Worm (Caenorhabditis elegans) whole organism, L3 larva: ENCODE measurements around the gene C17A2.2.

Experiments used
- R02D3.7 ChIP-seq: fragments of 150-350 bp; optimal IDR thresholded peaks from 2 replicates; lab custom pipeline; 2014; ENCODE audit warnings: missing biosample characterization, missing genetic modification characterization
- ZK546.5 ChIP-seq: sonication (generic microtip); optimal IDR thresholded peaks from 2 replicates; lab custom pipeline; 2017; ENCODE audit warnings: missing biosample characterization, missing genetic modification characterization
- aly-2 ChIP-seq: fragments of 150-350 bp; optimal IDR thresholded peaks from 2 replicates; lab custom pipeline; 2014; ENCODE audit warnings: missing biosample characterization, missing genetic modification characterization
- ama-1 ChIP-seq: fragments of 150-350 bp; optimal IDR thresholded peaks from 2 replicates; lab custom pipeline; 2018
- ceh-16 ChIP-seq: sonication (generic microtip); optimal IDR thresholded peaks from 2 replicates; lab custom pipeline; 2017; ENCODE audit warnings: missing biosample characterization, missing genetic modification characterization
- ceh-28 ChIP-seq: fragments of 150-350 bp; optimal IDR thresholded peaks from 2 replicates; lab custom pipeline; 2014; ENCODE audit warnings: missing biosample characterization, missing genetic modification reagents, missing genetic modification characterization
- ceh-82 ChIP-seq: fragments of 150-350 bp; optimal IDR thresholded peaks from 2 replicates; lab custom pipeline; 2014; ENCODE audit warnings: missing biosample characterization, missing genetic modification characterization
- ceh-9 ChIP-seq: sonication (generic microtip); optimal IDR thresholded peaks from 2 replicates; lab custom pipeline; 2018; ENCODE audit warnings: missing biosample characterization, missing genetic modification characterization
- egl-27 ChIP-seq: sonication (generic microtip); optimal IDR thresholded peaks from 4 replicates; lab custom pipeline; 2017; ENCODE audit warnings: missing biosample characterization, missing genetic modification reagents, missing genetic modification characterization
- elt-1 ChIP-seq: fragments of 150-350 bp; optimal IDR thresholded peaks from 2 replicates; lab custom pipeline; 2014; ENCODE audit warnings: missing biosample characterization, missing genetic modification characterization
- elt-2 ChIP-seq: sonication (generic microtip); optimal IDR thresholded peaks from 2 replicates; lab custom pipeline; 2016; ENCODE audit warnings: missing genetic modification reagents, mild to moderate bottlenecking, missing genetic modification characterization, missing compliant biosample characterization
- elt-3 ChIP-seq, 3 experiments: fragments of 150-350 bp in 1 of 3; sonication (generic microtip) in 2 of 3; optimal IDR thresholded peaks; 2 replicates in 2 of 3; 4 replicates in 1 of 3; lab custom pipeline; 2014 to 2017; ENCODE audit warnings: missing biosample characterization in 3 of 3, missing genetic modification characterization in 3 of 3
- eor-1 ChIP-seq, 2 experiments: fragments of 150-350 bp; optimal IDR thresholded peaks; 2 replicates each; lab custom pipeline; 2014 to 2018; ENCODE audit warnings: missing biosample characterization in 2 of 2, missing genetic modification characterization in 2 of 2
- fkh-10 ChIP-seq: sonication (generic microtip); optimal IDR thresholded peaks from 2 replicates; lab custom pipeline; 2017; ENCODE audit warnings: missing biosample characterization, missing genetic modification reagents, missing genetic modification characterization
- fkh-2 ChIP-seq: fragments of 150-350 bp; optimal IDR thresholded peaks from 2 replicates; lab custom pipeline; 2014; ENCODE audit warnings: missing biosample characterization, missing genetic modification reagents, missing genetic modification characterization
- fos-1 ChIP-seq: fragments of 150-350 bp; optimal IDR thresholded peaks from 2 replicates; lab custom pipeline; 2014; ENCODE audit warnings: missing biosample characterization, missing genetic modification characterization
- hmg-11 ChIP-seq: sonication (generic microtip); optimal IDR thresholded peaks from 2 replicates; lab custom pipeline; 2016; ENCODE audit warnings: missing genetic modification characterization, missing compliant biosample characterization
- jun-1 ChIP-seq: fragments of 150-350 bp; optimal IDR thresholded peaks from 2 replicates; lab custom pipeline; 2014; ENCODE audit warnings: missing biosample characterization, missing genetic modification reagents, missing genetic modification characterization
- lin-15B ChIP-seq: fragments of 150-350 bp; optimal IDR thresholded peaks from 2 replicates; lab custom pipeline; 2014; ENCODE audit warnings: missing biosample characterization, missing genetic modification characterization
- lin-39 ChIP-seq: fragments of 150-350 bp; optimal IDR thresholded peaks from 2 replicates; lab custom pipeline; 2018; ENCODE audit warnings: missing biosample characterization, missing genetic modification reagents, missing genetic modification characterization
- lsy-12 ChIP-seq: sonication (generic microtip); optimal IDR thresholded peaks from 2 replicates; lab custom pipeline; 2016; ENCODE audit warnings: mild to moderate bottlenecking, missing genetic modification characterization, missing compliant biosample characterization
- mdl-1 ChIP-seq: fragments of 150-350 bp; optimal IDR thresholded peaks from 2 replicates; lab custom pipeline; 2014; ENCODE audit warnings: missing biosample characterization, missing genetic modification characterization
- mml-1 ChIP-seq: fragments of 150-350 bp; sonication (generic microtip); optimal IDR thresholded peaks from 3 replicates; lab custom pipeline; 2014; ENCODE audit warnings: missing biosample characterization, missing genetic modification characterization
- nfya-1 ChIP-seq: sonication (generic microtip); optimal IDR thresholded peaks from 2 replicates; lab custom pipeline; 2017; ENCODE audit warnings: missing genetic modification characterization, mild to moderate bottlenecking, missing compliant biosample characterization, antibody characterized with exemption, moderate library complexity; ENCODE audit not compliant: insufficient read depth
- nhr-12 ChIP-seq: fragments of 150-350 bp; optimal IDR thresholded peaks from 2 replicates; lab custom pipeline; 2014; ENCODE audit warnings: missing biosample characterization, missing genetic modification characterization
- nhr-23 ChIP-seq: fragments of 150-350 bp; optimal IDR thresholded peaks from 2 replicates; lab custom pipeline; 2014; ENCODE audit warnings: missing biosample characterization, missing genetic modification reagents, missing genetic modification characterization
- nhr-237 ChIP-seq: fragments of 150-350 bp; optimal IDR thresholded peaks from 2 replicates; lab custom pipeline; 2014; ENCODE audit warnings: missing biosample characterization, missing genetic modification characterization
- nhr-25 ChIP-seq: sonication (generic microtip); optimal IDR thresholded peaks from 2 replicates; lab custom pipeline; 2017; ENCODE audit warnings: missing biosample characterization, missing genetic modification characterization
- nhr-43 ChIP-seq: sonication (generic microtip); optimal IDR thresholded peaks from 2 replicates; lab custom pipeline; 2016; ENCODE audit warnings: mild to moderate bottlenecking, missing genetic modification characterization, missing compliant biosample characterization; ENCODE audit not compliant: poor library complexity, severe bottlenecking
- nhr-67 ChIP-seq: fragments of 150-350 bp; optimal IDR thresholded peaks from 2 replicates; lab custom pipeline; 2014; ENCODE audit warnings: missing biosample characterization, missing genetic modification characterization
- nhr-76 ChIP-seq: fragments of 150-350 bp; sonication (generic microtip); optimal IDR thresholded peaks from 5 replicates; lab custom pipeline; 2014; ENCODE audit warnings: missing biosample characterization, missing genetic modification characterization
- nhr-77 ChIP-seq: fragments of 150-350 bp; optimal IDR thresholded peaks from 2 replicates; lab custom pipeline; 2014; ENCODE audit warnings: missing biosample characterization, missing genetic modification characterization
- pha-4 ChIP-seq: fragments of 150-350 bp; optimal IDR thresholded peaks from 2 replicates; lab custom pipeline; 2014; ENCODE audit warnings: missing biosample characterization, missing genetic modification reagents, missing genetic modification characterization
- pqm-1 ChIP-seq: fragments of 150-350 bp; optimal IDR thresholded peaks from 2 replicates; lab custom pipeline; 2017; ENCODE audit warnings: missing biosample characterization, missing genetic modification characterization, inconsistent platforms
- sea-2 ChIP-seq: fragments of 150-350 bp; sonication (generic microtip); optimal IDR thresholded peaks from 4 replicates; lab custom pipeline; 2014; ENCODE audit warnings: missing biosample characterization, missing genetic modification reagents, missing genetic modification characterization
- snpc-4 ChIP-seq: fragments of 150-350 bp; optimal IDR thresholded peaks from 2 replicates; lab custom pipeline; 2014; ENCODE audit warnings: missing biosample characterization, missing genetic modification characterization
- tbx-2 ChIP-seq: sonication (generic microtip); optimal IDR thresholded peaks from 2 replicates; lab custom pipeline; 2016; ENCODE audit warnings: mild to moderate bottlenecking, missing genetic modification characterization, missing compliant biosample characterization
- unc-39 ChIP-seq: sonication (generic microtip); optimal IDR thresholded peaks from 4 replicates; lab custom pipeline; 2017; ENCODE audit warnings: missing biosample characterization, missing genetic modification characterization
- zag-1 ChIP-seq: fragments of 150-350 bp; optimal IDR thresholded peaks from 2 replicates; lab custom pipeline; 2014; ENCODE audit warnings: missing biosample characterization, missing genetic modification characterization
- ztf-4 ChIP-seq: fragments of 150-350 bp; optimal IDR thresholded peaks from 2 replicates; lab custom pipeline; 2014; ENCODE audit warnings: missing biosample characterization, missing genetic modification characterization

Gene C17A2.2

ce11 chrII:3864652-3865051 is 18.5 kb downstream of the C17A2.2 start, which contains the start of gene nhr-261:
TSS of gene nhr-261 (minus strand) at chrII:3864752.
- TF ChIP-seq nhr-12 (tag; lab: Kevin White, UChicago) = no peak
- no peak for TF ChIP-seq nhr-237
- TF ChIP-seq zag-1 (tag; lab: Kevin White, UChicago) = no peak
- TF ChIP-seq R02D3.7 = no peak
- TF ChIP-seq lin-39 (tag; lab: Kevin White, UChicago) = no peak
- no peak for TF ChIP-seq fkh-10
- no peak for TF ChIP-seq nhr-23 (tag; lab: Kevin White, UChicago)
- no peak for TF ChIP-seq pqm-1 (tag; lab: Kevin White, UChicago)
- TF ChIP-seq snpc-4 = no peak
- TF ChIP-seq sea-2 (GFP tag; lab: Kevin White, UChicago) = no peak
- TF ChIP-seq fos-1 = no peak
- TF ChIP-seq nhr-76 = no peak
- TF ChIP-seq nhr-77 (tag; lab: Kevin White, UChicago) = no peak
- TF ChIP-seq mml-1 (tag; lab: Kevin White, UChicago) = no peak
- no peak for TF ChIP-seq ZK546.5
- TF ChIP-seq unc-39 = no peak
- no peak for TF ChIP-seq elt-2 (tag; lab: Kevin White, UChicago)
- TF ChIP-seq tbx-2 (tag; lab: Kevin White, UChicago) = no peak
- no peak for TF ChIP-seq ceh-9 (tag; lab: Kevin White, UChicago)
- no peak for TF ChIP-seq lsy-12 (tag; lab: Kevin White, UChicago)

DNA sequence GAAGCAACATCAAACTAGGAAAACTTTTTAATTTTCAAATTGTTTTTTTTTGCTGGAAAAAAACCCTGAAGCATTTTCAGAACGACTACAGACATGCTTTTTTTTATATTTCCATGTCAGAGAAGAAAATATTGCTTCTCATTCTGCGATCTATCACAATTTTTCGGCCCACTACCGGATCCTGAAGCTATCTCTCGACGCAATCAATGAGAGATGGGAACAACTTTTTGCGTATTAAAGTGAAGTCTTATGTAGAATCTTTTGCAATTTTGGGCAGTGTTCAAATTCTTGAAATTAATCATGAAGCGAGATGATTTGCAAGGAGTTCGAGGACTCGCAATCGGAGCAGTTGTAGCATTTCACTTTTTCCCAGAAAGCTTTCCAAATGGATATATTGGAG is 23.5 kb downstream of the C17A2.2 start, which contains the start of gene oac-10:
oac-10 (plus strand) TSS at position 301 of the 400 bp plus-strand sequence.
- TF ChIP-seq mdl-1 (tag; lab: Kevin White, UChicago) (no peak), nhr-43 (tag; lab: Kevin White, UChicago) (no peak), fkh-10 (no peak), egl-27 (tag; lab: Kevin White, UChicago) (no peak), elt-3 (tag; optimal IDR thresholded peaks at IDR 0.05; lab: Kevin White, UChicago) (no peak)

DNA sequence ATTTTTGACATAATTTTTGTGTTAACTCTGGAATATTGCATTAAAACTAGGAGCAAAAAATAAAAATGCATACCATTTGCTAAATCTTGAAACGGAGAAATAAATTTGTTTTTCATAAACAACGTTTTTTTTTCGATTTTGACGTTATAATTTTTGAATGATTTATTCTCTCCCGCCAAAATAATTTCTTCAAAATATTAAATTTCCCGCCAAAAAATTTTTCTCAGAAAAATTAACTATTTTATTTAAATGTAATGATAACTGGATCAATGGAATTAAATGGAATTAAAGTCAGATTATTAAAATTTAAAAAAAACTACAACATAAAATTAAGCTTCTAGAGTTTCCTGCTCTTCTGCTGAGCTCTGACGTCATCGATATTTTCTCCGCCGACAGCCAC is 31.0 kb downstream of the C17A2.2 start, which contains the start of gene nep-3:
nep-3 (minus strand) TSS at position 101 of the 400 bp plus-strand sequence.
- TF ChIP-seq mml-1 (tag; lab: Kevin White, UChicago) = no peak
- no peak for TF ChIP-seq mdl-1 (tag; lab: Kevin White, UChicago)
- no peak for TF ChIP-seq fkh-10
- no peak for TF ChIP-seq R02D3.7
- TF ChIP-seq nhr-77 (tag; lab: Kevin White, UChicago) = no peak
- no peak for TF ChIP-seq elt-3 (tag; optimal IDR thresholded peaks at IDR 0.05; lab: Kevin White, UChicago)
- TF ChIP-seq egl-27 (tag; lab: Kevin White, UChicago) = no peak
- TF ChIP-seq pha-4 (tag; lab: Kevin White, UChicago) = no peak
- TF ChIP-seq ceh-28 (tag; lab: Kevin White, UChicago) = no peak
- TF ChIP-seq pqm-1 (tag; lab: Kevin White, UChicago) = no peak
- no peak for TF ChIP-seq hmg-11
- TF ChIP-seq lin-15B (tag; lab: Kevin White, UChicago) = no peak
- TF ChIP-seq fos-1 = no peak
- no peak for TF ChIP-seq nhr-23 (tag; lab: Kevin White, UChicago)
- TF ChIP-seq aly-2 (tag; lab: Kevin White, UChicago) = no peak
- TF ChIP-seq fkh-2 (tag; lab: Kevin White, UChicago) = no peak
- TF ChIP-seq eor-1 (tag; optimal IDR thresholded peaks at IDR 0.05; lab: Kevin White, UChicago) = no peak

DNA sequence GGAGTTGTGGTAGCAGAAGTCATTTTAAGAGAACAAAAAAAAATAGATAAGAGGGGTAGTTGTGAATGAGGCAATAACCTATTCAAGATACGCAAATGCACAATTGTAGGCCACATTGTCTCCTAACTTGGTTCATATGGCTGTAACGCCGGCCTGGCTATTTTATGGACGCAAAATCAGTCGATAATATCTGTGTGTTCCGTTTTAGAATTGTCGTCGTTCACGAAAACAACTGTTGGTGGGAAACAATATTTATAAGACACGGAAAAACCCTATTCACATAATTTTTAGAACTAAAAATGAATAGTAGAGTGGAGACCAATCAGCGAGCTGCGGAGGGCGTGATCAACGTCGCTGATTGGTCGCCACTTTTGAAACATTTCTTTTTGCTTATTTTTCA is 31.7 kb downstream of the C17A2.2 start, which contains the start of gene sdz-7:
sdz-7 (minus strand) TSS at position 101 of the 400 bp plus-strand sequence.
- TF ChIP-seq lsy-12 (tag; lab: Kevin White, UChicago) = no peak
- TF ChIP-seq elt-2 (tag; lab: Kevin White, UChicago) = no peak
- TF ChIP-seq sea-2 (GFP tag; lab: Kevin White, UChicago) = no peak
- TF ChIP-seq nfya-1 (tag; lab: Kevin White, UChicago) = no peak
- TF ChIP-seq lin-15B (tag; lab: Kevin White, UChicago) = no peak
- no peak for TF ChIP-seq fkh-10
- no peak for TF ChIP-seq fos-1
- TF ChIP-seq nhr-67 (tag; lab: Kevin White, UChicago) = no peak
- no peak for TF ChIP-seq egl-27 (tag; lab: Kevin White, UChicago)
- no peak for TF ChIP-seq nhr-25 (tag; lab: Kevin White, UChicago)
- no peak for TF ChIP-seq pha-4 (tag; lab: Kevin White, UChicago)
- no peak for TF ChIP-seq ama-1
- TF ChIP-seq ztf-4 (tag; lab: Kevin White, UChicago) = no peak
- no peak for TF ChIP-seq eor-1 (tag; optimal IDR thresholded peaks at IDR 0.05; lab: Kevin White, UChicago)
- TF ChIP-seq lin-39 (tag; lab: Kevin White, UChicago) = no peak
- TF ChIP-seq ceh-82 = no peak
- no peak for TF ChIP-seq ceh-16
- TF ChIP-seq elt-1 (tag; lab: Kevin White, UChicago) = no peak
- TF ChIP-seq jun-1 (tag; lab: Kevin White, UChicago) = no peak
- TF ChIP-seq R02D3.7 = no peak
